Fruit fly (Drosophila melanogaster) Kc167 (cell line): ENCODE data around the gene CG31693.

Experiments used
- Sin3A ChIP-seq: fragments of >200 bp; optimal IDR thresholded peaks from 2 replicates; lab custom pipeline; 2018; ENCODE audit warnings: missing external identifiers
- h ChIP-seq: fragments of >200 bp; optimal IDR thresholded peaks from 3 replicates; lab custom pipeline; 2018; ENCODE audit warnings: missing external identifiers
- insv ChIP-seq: fragments of >200 bp; optimal IDR thresholded peaks from 3 replicates; lab custom pipeline; 2018; ENCODE audit warnings: missing external identifiers
- psq ChIP-seq: fragments of >200 bp; optimal IDR thresholded peaks from 2 replicates; lab custom pipeline; 2017; ENCODE audit warnings: missing external identifiers
- ttk ChIP-seq: sonication (Bioruptor generic); optimal IDR thresholded peaks from 2 replicates; lab custom pipeline; 2017; ENCODE audit warnings: missing external identifiers

- TF ChIP-seq psq (lab: Kevin White, UChicago) (no peak), h (no peak), Sin3A (lab: Kevin White, UChicago) (no peak), insv (lab: Kevin White, UChicago) (no peak), ttk (lab: Kevin White, UChicago) (no peak)
Observed at dm6 chr2L:22065243-22065642, 50.3 kb downstream of the CG31693 start, which contains the start of gene CG42597.
